Worm (Caenorhabditis elegans) whole organism, L1 larva: Measurements from ENCODE around the gene T04A8.13.
A peak's percentile ranks its signal among the peaks of the same experiment; 100 is the strongest.

Experiments used
- C04F5.9 ChIP-seq: sonication (generic microtip); optimal IDR thresholded peaks from 2 replicates; lab custom pipeline; 2016; ENCODE audit warnings: missing genetic modification characterization, missing compliant biosample characterization
- C16A3.4 ChIP-seq: fragments of 150-350 bp; optimal IDR thresholded peaks from 2 replicates; lab custom pipeline; 2014; ENCODE audit warnings: missing biosample characterization, missing genetic modification characterization
- F16B12.6 ChIP-seq: fragments of 150-350 bp; optimal IDR thresholded peaks from 2 replicates; lab custom pipeline; 2014; ENCODE audit warnings: missing biosample characterization, missing genetic modification characterization
- aha-1 ChIP-seq: fragments of 150-350 bp; optimal IDR thresholded peaks from 2 replicates; lab custom pipeline; 2014; ENCODE audit warnings: missing biosample characterization, missing genetic modification characterization
- aly-2 ChIP-seq: fragments of 150-350 bp; optimal IDR thresholded peaks from 2 replicates; lab custom pipeline; 2014; ENCODE audit warnings: missing biosample characterization, missing genetic modification characterization
- ceh-82 ChIP-seq, 3 experiments: fragments of 150-350 bp in 1 of 3; sonication (generic microtip) in 2 of 3; optimal IDR thresholded peaks; 2 replicates each; lab custom pipeline; 2014 to 2017; ENCODE audit warnings: missing biosample characterization in 3 of 3, missing genetic modification characterization in 3 of 3
- ceh-88 ChIP-seq: fragments of 200-800 bp; sonication (Bioruptor generic); IDR thresholded peaks from 2 replicates; pipeline ENCODE4 v1.3.6; 2022; ENCODE audit warnings: missing genetic modification characterization, missing compliant biosample characterization
- ces-1 ChIP-seq: fragments of 150-350 bp; optimal IDR thresholded peaks from 2 replicates; lab custom pipeline; 2014; ENCODE audit warnings: missing biosample characterization, missing genetic modification reagents, missing genetic modification characterization
- dpl-1 ChIP-seq, 3 experiments: fragments of 150-350 bp in 2 of 3; sonication (generic microtip) in 1 of 3; optimal IDR thresholded peaks; 2 replicates each; lab custom pipeline; 2014 to 2017; ENCODE audit warnings: missing biosample characterization in 3 of 3, missing genetic modification characterization in 3 of 3, missing genetic modification reagents in 3 of 3
- dsc-1 ChIP-seq: sonication (generic microtip); optimal IDR thresholded peaks from 2 replicates; lab custom pipeline; 2016; ENCODE audit warnings: mild to moderate bottlenecking, missing genetic modification characterization, missing compliant biosample characterization
- efl-1 ChIP-seq, 4 experiments: fragments of 150-350 bp; optimal IDR thresholded peaks in 3 of 4; peaks in 1 of 4; 1 replicate in 1 of 4; 2 replicates in 3 of 4; lab custom pipeline; 2014; ENCODE audit warnings: missing biosample characterization in 2 of 4, missing genetic modification characterization in 2 of 4, missing genetic modification reagents in 2 of 4
- egl-27 ChIP-seq, 2 experiments: fragments of 150-350 bp in 1 of 2; sonication (generic microtip); optimal IDR thresholded peaks; 3 replicates each; lab custom pipeline; 2017 to 2018; ENCODE audit warnings: missing biosample characterization in 2 of 2, missing genetic modification characterization in 2 of 2, missing genetic modification reagents in 2 of 2
- elt-2 ChIP-seq: sonication (generic microtip); optimal IDR thresholded peaks from 2 replicates; lab custom pipeline; 2016; ENCODE audit warnings: missing genetic modification characterization, mild to moderate bottlenecking, inconsistent platforms, missing compliant biosample characterization, missing genetic modification reagents
- fkh-4 ChIP-seq: sonication (generic microtip); optimal IDR thresholded peaks from 2 replicates; lab custom pipeline; 2016; ENCODE audit warnings: missing compliant biosample characterization, missing genetic modification characterization, borderline replicate concordance
- fos-1 ChIP-seq: fragments of 150-350 bp; optimal IDR thresholded peaks from 2 replicates; lab custom pipeline; 2014; ENCODE audit warnings: missing biosample characterization, missing genetic modification characterization
- grh-1 ChIP-seq: fragments of 200-800 bp; sonication (Bioruptor generic); IDR thresholded peaks from 2 replicates; pipeline ENCODE4 v1.3.6; 2022; ENCODE audit warnings: missing genetic modification reagents, missing genetic modification characterization, missing compliant biosample characterization
- hlh-17 ChIP-seq: fragments of 200-800 bp; sonication (Bioruptor generic); optimal IDR thresholded peaks from 2 replicates; lab custom pipeline; 2018; ENCODE audit warnings: missing genetic modification characterization, mild to moderate bottlenecking, missing compliant biosample characterization, moderate library complexity, borderline replicate concordance
- hpl-2 ChIP-seq: fragments of 150-350 bp; optimal IDR thresholded peaks from 2 replicates; lab custom pipeline; 2014; ENCODE audit warnings: missing biosample characterization, missing genetic modification reagents, missing genetic modification characterization
- irx-1 ChIP-seq: sonication (generic microtip); optimal IDR thresholded peaks from 2 replicates; lab custom pipeline; 2016; ENCODE audit warnings: missing genetic modification characterization, missing compliant biosample characterization
- lin-14 ChIP-seq: fragments of 200-800 bp; sonication (Bioruptor generic); optimal IDR thresholded peaks from 2 replicates; lab custom pipeline; 2018; ENCODE audit warnings: mild to moderate bottlenecking, missing genetic modification characterization, moderate library complexity, missing compliant biosample characterization
- lin-35 ChIP-seq, 2 experiments: fragments of 150-350 bp; optimal IDR thresholded peaks; 2 replicates each; lab custom pipeline; 2014; ENCODE audit warnings: missing biosample characterization in 2 of 2, missing genetic modification characterization in 2 of 2, missing genetic modification reagents in 2 of 2
- lin-39 ChIP-seq: fragments of 150-350 bp; optimal IDR thresholded peaks from 2 replicates; lab custom pipeline; 2014; ENCODE audit warnings: missing biosample characterization, missing genetic modification reagents, missing genetic modification characterization
- lir-3 ChIP-seq: sonication (generic microtip); optimal IDR thresholded peaks from 2 replicates; lab custom pipeline; 2016; ENCODE audit warnings: mild to moderate bottlenecking, missing genetic modification characterization, moderate library complexity, missing compliant biosample characterization; ENCODE audit not compliant: poor library complexity
- lsy-2 ChIP-seq, 2 experiments: fragments of 150-350 bp; optimal IDR thresholded peaks; 2 replicates each; lab custom pipeline; 2014; ENCODE audit warnings: missing biosample characterization in 2 of 2, missing genetic modification characterization in 2 of 2
- mab-9 ChIP-seq: fragments of 200-800 bp; sonication (Bioruptor generic); IDR thresholded peaks from 2 replicates; pipeline ENCODE4 v1.3.6; 2022; ENCODE audit warnings: missing genetic modification reagents, missing genetic modification characterization, missing compliant biosample characterization
- mdl-1 ChIP-seq, 2 experiments: fragments of 150-350 bp; optimal IDR thresholded peaks; 2 replicates each; lab custom pipeline; 2014 to 2017; ENCODE audit warnings: missing biosample characterization in 2 of 2, missing genetic modification characterization in 2 of 2, inconsistent platforms in 1 of 2
- mep-1 ChIP-seq: fragments of 150-350 bp; optimal IDR thresholded peaks from 2 replicates; lab custom pipeline; 2014; ENCODE audit warnings: missing biosample characterization, missing genetic modification characterization
- nhr-12 ChIP-seq: sonication (generic microtip); optimal IDR thresholded peaks from 2 replicates; lab custom pipeline; 2017; ENCODE audit warnings: missing biosample characterization, missing genetic modification characterization
- nhr-19 ChIP-seq: fragments of 200-800 bp; sonication (Bioruptor generic); conservative IDR thresholded peaks from 2 replicates; pipeline ENCODE4 v1.3.6; 2022; ENCODE audit warnings: missing genetic modification characterization, missing compliant biosample characterization
- nhr-47 ChIP-seq: sonication (generic microtip); optimal IDR thresholded peaks from 2 replicates; lab custom pipeline; 2016; ENCODE audit warnings: mild to moderate bottlenecking, missing genetic modification characterization, moderate library complexity, missing compliant biosample characterization
- nhr-71 ChIP-seq: sonication (generic microtip); optimal IDR thresholded peaks from 2 replicates; lab custom pipeline; 2016; ENCODE audit warnings: mild to moderate bottlenecking, missing genetic modification characterization, moderate library complexity, missing compliant biosample characterization
- nhr-77 ChIP-seq: fragments of 150-350 bp; optimal IDR thresholded peaks from 2 replicates; lab custom pipeline; 2014; ENCODE audit warnings: missing biosample characterization, missing genetic modification characterization
- nhr-84 ChIP-seq: sonication (generic microtip); optimal IDR thresholded peaks from 2 replicates; lab custom pipeline; 2017; ENCODE audit warnings: missing biosample characterization, missing genetic modification characterization
- pqm-1 ChIP-seq: sonication (generic microtip); optimal IDR thresholded peaks from 3 replicates; lab custom pipeline; 2017; ENCODE audit warnings: missing biosample characterization, missing genetic modification characterization
- rnt-1 ChIP-seq: sonication (generic microtip); optimal IDR thresholded peaks from 2 replicates; lab custom pipeline; 2016; ENCODE audit warnings: mild to moderate bottlenecking, missing genetic modification characterization, moderate library complexity, missing compliant biosample characterization
- snpc-4 ChIP-seq: fragments of 150-350 bp; optimal IDR thresholded peaks from 2 replicates; lab custom pipeline; 2014; ENCODE audit warnings: missing biosample characterization, missing genetic modification characterization
- snu-23 ChIP-seq: sonication (generic microtip); optimal IDR thresholded peaks from 2 replicates; lab custom pipeline; 2016; ENCODE audit warnings: missing genetic modification characterization, missing compliant biosample characterization
- swsn-7 ChIP-seq: sonication (generic microtip); optimal IDR thresholded peaks from 2 replicates; lab custom pipeline; 2016; ENCODE audit warnings: missing genetic modification characterization, missing compliant biosample characterization
- unc-30 ChIP-seq: sonication (generic microtip); optimal IDR thresholded peaks from 2 replicates; lab custom pipeline; 2017; ENCODE audit warnings: missing biosample characterization, missing genetic modification characterization
- unc-98 ChIP-seq: fragments of 200-800 bp; sonication (Bioruptor generic); IDR thresholded peaks from 2 replicates; pipeline ENCODE4 v1.3.6; 2022; ENCODE audit warnings: missing genetic modification characterization, missing compliant biosample characterization
- vab-15 ChIP-seq: sonication (generic microtip); optimal IDR thresholded peaks from 2 replicates; lab custom pipeline; 2017; ENCODE audit warnings: missing genotype, mild to moderate bottlenecking, missing genetic modification characterization, missing compliant biosample characterization
- xbp-1 ChIP-seq: sonication (generic microtip); optimal IDR thresholded peaks from 2 replicates; lab custom pipeline; 2016; ENCODE audit warnings: missing genetic modification characterization, missing compliant biosample characterization
- zip-4 ChIP-seq: fragments of 200-800 bp; sonication (Bioruptor generic); optimal IDR thresholded peaks from 2 replicates; lab custom pipeline; 2018; ENCODE audit warnings: mild to moderate bottlenecking, missing genetic modification characterization, moderate library complexity, missing compliant biosample characterization
- ztf-4 ChIP-seq: fragments of 150-350 bp; optimal IDR thresholded peaks from 2 replicates; lab custom pipeline; 2014; ENCODE audit warnings: missing biosample characterization, missing genetic modification characterization

The T04A8.13 gene

ce11 chrIII:4699922-4700321 is 6.9 kb upstream of the T04A8.13 start, which contains the start of gene sel-13:
Gene sel-13 (minus strand): TSS chrIII:4700224.
- no peak for TF ChIP-seq mep-1
- no peak for TF ChIP-seq C16A3.4 (tag; lab: Kevin White, UChicago)
- no peak for TF ChIP-seq snpc-4 (tag; lab: Kevin White, UChicago)
- no peak for TF ChIP-seq lin-14 (GFP tag; lab: Kevin White, UChicago)
- no peak for TF ChIP-seq fos-1

- TF ChIP-seq unc-30 (tag; lab: Kevin White, UChicago) (no peak), fos-1 (no peak), lsy-2 (tag; optimal IDR thresholded peaks at IDR 0.05; lab: Kevin White, UChicago) (peak; percentile 54 to 74), fkh-4 (tag; lab: Kevin White, UChicago) (no peak), mab-9 (no peak), rnt-1 (peak; percentile 34), nhr-12 (no peak), snu-23 (peak; percentile 38), F16B12.6 (tag; lab: Kevin White, UChicago) (peak; percentile 1), nhr-71 (peak; percentile 34), dpl-1 (GFP tag; optimal IDR thresholded peaks at IDR 0.05; lab: Kevin White, UChicago) (peak; percentile 21 to 68 (median 46)), grh-1 (GFP tag; lab: Robert Waterston, UW) (no peak), nhr-84 (tag; lab: Kevin White, UChicago) (no peak), C16A3.4 (tag; lab: Kevin White, UChicago) (peak; percentile 10), swsn-7 (tag; lab: Kevin White, UChicago) (peak; percentile 24), efl-1 (optimal IDR thresholded peaks at IDR 0.05; lab: Kevin White, UChicago) (peak; percentile 42 to 58), efl-1 (GFP tag; optimal IDR thresholded peaks at IDR 0.05 in 1 of 2; lab: Kevin White, UChicago) (peak; percentile 59 to 93), mep-1 (peak; percentile 24), irx-1 (tag; lab: Kevin White, UChicago) (peak; percentile 4), ceh-82 (tag; optimal IDR thresholded peaks at IDR 0.05; lab: Kevin White, UChicago) (peak in 1 of 3 experiments; percentile 21), lin-35 (GFP tag; optimal IDR thresholded peaks at IDR 0.05; lab: Kevin White, UChicago) (peak; percentile 39 to 62), ces-1 (GFP tag; lab: Kevin White, UChicago) (no peak), nhr-47 (tag; lab: Kevin White, UChicago) (peak; percentile 5), hpl-2 (GFP tag; lab: Kevin White, UChicago) (no peak)
These were observed 2.8 kb upstream of the T04A8.13 start, which contains the start of the genes clp-2 and mrpl-16 for ce11 chrIII:4703932-4704454. Gene clp-2 (minus strand): TSS chrIII:4704025. Gene mrpl-16 (plus strand): TSS chrIII:4704404.

ce11 chrIII:4705207-4705606 is 1.6 kb upstream of the T04A8.13 start, which contains the start of gene pgap-2:
Gene pgap-2 (plus strand): TSS chrIII:4705507.
- no peak for TF ChIP-seq elt-2

ce11 chrIII:4708909-4709308 is 2.1 kb downstream of the T04A8.13 start, which contains the start of gene T04A8.18:
Gene T04A8.18 (plus strand): TSS chrIII:4709209.
- no peak for TF ChIP-seq egl-27 (tag; optimal IDR thresholded peaks at IDR 0.05; lab: Kevin White, UChicago)
- no peak for TF ChIP-seq C04F5.9 (tag; lab: Kevin White, UChicago)
- no peak for TF ChIP-seq F16B12.6 (tag; lab: Kevin White, UChicago)
- TF ChIP-seq vab-15, result no peak
- no peak for TF ChIP-seq snu-23
- TF ChIP-seq xbp-1 (tag; lab: Kevin White, UChicago), result no peak
- no peak for TF ChIP-seq zip-4
- TF ChIP-seq aha-1, result no peak
- TF ChIP-seq swsn-7 (tag; lab: Kevin White, UChicago), result no peak
- TF ChIP-seq nhr-77 (tag; lab: Kevin White, UChicago), result no peak
- TF ChIP-seq dsc-1 (tag; lab: Kevin White, UChicago), result no peak

ce11 chrIII:4715088-4715487 is 8.3 kb downstream of the T04A8.13 start, which contains the start of gene him-18:
Gene him-18 (minus strand): TSS chrIII:4715188.
- TF ChIP-seq lir-3 (no peak), aly-2 (tag; lab: Kevin White, UChicago) (no peak), egl-27 (tag; optimal IDR thresholded peaks at IDR 0.05; lab: Kevin White, UChicago) (no peak), ceh-88 (GFP tag; lab: Robert Waterston, UW) (no peak), pqm-1 (no peak), lin-35 (GFP tag; optimal IDR thresholded peaks at IDR 0.05; lab: Kevin White, UChicago) (no peak), lin-39 (no peak), nhr-19 (GFP tag; lab: Robert Waterston, UW) (no peak), hlh-17 (GFP tag; lab: Kevin White, UChicago) (no peak), ztf-4 (tag; lab: Kevin White, UChicago) (no peak), unc-98 (GFP tag; lab: Robert Waterston, UW) (no peak), mdl-1 (tag; optimal IDR thresholded peaks at IDR 0.05; lab: Kevin White, UChicago) (no peak), nhr-71 (no peak), nhr-12 (no peak)
- TF ChIP-seq, all 84 proteins: peak for 0
